Worm (Caenorhabditis elegans) whole organism, L4 larva: ENCODE results near the gene ZK892.4.
A peak's percentile ranks its signal among the peaks of the same experiment; 100 is the strongest.

ENCODE experiments used
- D1046.2 ChIP-seq: fragments of 200-800 bp; sonication (Bioruptor generic); IDR thresholded peaks from 2 replicates; pipeline ENCODE4 v1.3.6; 2022; ENCODE audit warnings: missing genetic modification characterization, missing compliant biosample characterization
- F26F4.8 ChIP-seq: fragments of 200-800 bp; sonication (Bioruptor generic); conservative IDR thresholded peaks from 2 replicates; pipeline ENCODE4 v1.3.6; 2022; ENCODE audit warnings: missing genetic modification characterization, missing compliant biosample characterization
- F44E2.7 ChIP-seq: fragments of 200-800 bp; sonication (Bioruptor generic); IDR thresholded peaks from 2 replicates; pipeline ENCODE4 v2.1.2; 2022; ENCODE audit warnings: missing genetic modification characterization, missing compliant biosample characterization
- F49E8.2 ChIP-seq: sonication (generic microtip); optimal IDR thresholded peaks from 2 replicates; lab custom pipeline; 2016; ENCODE audit warnings: missing compliant biosample characterization, mild to moderate bottlenecking, missing genetic modification characterization, borderline replicate concordance
- T20F7.1 ChIP-seq: fragments of 200-800 bp; sonication (Bioruptor generic); optimal IDR thresholded peaks from 2 replicates; lab custom pipeline; 2018; ENCODE audit warnings: mild to moderate bottlenecking, missing genetic modification characterization, missing compliant biosample characterization
- Y105C5A.15 ChIP-seq: fragments of 200-800 bp; sonication (Bioruptor generic); IDR thresholded peaks from 2 replicates; pipeline ENCODE4 v1.3.6; 2022; ENCODE audit warnings: missing genetic modification characterization, missing compliant biosample characterization
- Y48G9A.11 ChIP-seq: fragments of 200-800 bp; sonication (Bioruptor generic); IDR thresholded peaks from 2 replicates; pipeline ENCODE4 v1.3.6; 2022; ENCODE audit warnings: missing genetic modification reagents, missing genetic modification characterization, missing compliant biosample characterization
- Y5F2A.4 ChIP-seq: fragments of 200-800 bp; sonication (Bioruptor generic); optimal IDR thresholded peaks from 2 replicates; lab custom pipeline; 2018; ENCODE audit warnings: mild to moderate bottlenecking, missing genetic modification characterization, missing compliant biosample characterization
- Y75B8A.6 ChIP-seq: fragments of 200-800 bp; sonication (Bioruptor generic); IDR thresholded peaks from 2 replicates; pipeline ENCODE4 v1.3.6; 2022; ENCODE audit warnings: missing genetic modification reagents, missing genetic modification characterization, missing compliant biosample characterization
- ZK546.5 ChIP-seq, 2 experiments: sonication (generic microtip); optimal IDR thresholded peaks; 2 replicates each; lab custom pipeline; 2017; ENCODE audit warnings: missing biosample characterization in 2 of 2, missing genetic modification characterization in 2 of 2
- aha-1 ChIP-seq: fragments of 150-350 bp; peaks from one replicate; lab custom pipeline; 2014; ENCODE audit warnings: missing biosample characterization, missing genetic modification characterization
- ama-1 ChIP-seq: fragments of 150-350 bp; optimal IDR thresholded peaks from 2 replicates; lab custom pipeline; 2014; ENCODE audit warnings: inconsistent platforms, mixed read lengths
- ceh-32 ChIP-seq: sonication (generic microtip); optimal IDR thresholded peaks from 2 replicates; lab custom pipeline; 2016; ENCODE audit warnings: mild to moderate bottlenecking, missing genetic modification characterization, missing compliant biosample characterization; ENCODE audit not compliant: poor library complexity
- ceh-62 ChIP-seq: sonication (generic microtip); optimal IDR thresholded peaks from 2 replicates; lab custom pipeline; 2017; ENCODE audit warnings: missing biosample characterization, missing genetic modification characterization
- ceh-82 ChIP-seq: sonication (generic microtip); optimal IDR thresholded peaks from 2 replicates; lab custom pipeline; 2017; ENCODE audit warnings: missing biosample characterization, missing genetic modification characterization
- cey-2 ChIP-seq: sonication (generic microtip); optimal IDR thresholded peaks from 3 replicates; lab custom pipeline; 2017; ENCODE audit warnings: missing genetic modification characterization, mild to moderate bottlenecking, missing compliant biosample characterization, antibody characterized with exemption, borderline replicate concordance; ENCODE audit not compliant: insufficient read depth
- daf-16 ChIP-seq, 3 experiments: sonication (generic microtip); optimal IDR thresholded peaks; 2 replicates each; lab custom pipeline; 2016 to 2017; ENCODE audit warnings: missing genetic modification characterization in 3 of 3, missing genetic modification reagents in 3 of 3, mild to moderate bottlenecking in 2 of 3, missing compliant biosample characterization in 2 of 3, missing biosample characterization in 1 of 3, moderate library complexity in 1 of 3
- dmd-9 ChIP-seq: fragments of 200-800 bp; sonication (Bioruptor generic); IDR thresholded peaks from 2 replicates; pipeline ENCODE4 v1.3.6; 2022; ENCODE audit warnings: missing genetic modification reagents, missing genetic modification characterization, missing compliant biosample characterization
- egl-27 ChIP-seq: sonication (generic microtip); optimal IDR thresholded peaks from 3 replicates; lab custom pipeline; 2017; ENCODE audit warnings: missing biosample characterization, missing genetic modification reagents, missing genetic modification characterization
- fkh-10 ChIP-seq: fragments of 150-350 bp; optimal IDR thresholded peaks from 2 replicates; lab custom pipeline; 2014; ENCODE audit warnings: missing biosample characterization, missing genetic modification reagents, missing genetic modification characterization
- gei-8 ChIP-seq: fragments of 200-800 bp; sonication (Bioruptor generic); optimal IDR thresholded peaks from 2 replicates; lab custom pipeline; 2018; ENCODE audit warnings: mild to moderate bottlenecking, missing genetic modification characterization, missing compliant biosample characterization
- hif-1 ChIP-seq, 2 experiments: sonication (generic microtip); optimal IDR thresholded peaks; 2 replicates each; lab custom pipeline; 2016 to 2017; ENCODE audit warnings: missing compliant biosample characterization in 2 of 2, missing genetic modification characterization in 2 of 2, missing genetic modification reagents in 2 of 2, missing genotype in 2 of 2, mild to moderate bottlenecking in 1 of 2
- hlh-11 ChIP-seq: fragments of 200-800 bp; sonication (Bioruptor generic); optimal IDR thresholded peaks from 2 replicates; lab custom pipeline; 2018; ENCODE audit warnings: mild to moderate bottlenecking, missing genetic modification characterization, missing compliant biosample characterization
- hlh-30 ChIP-seq: sonication (generic microtip); optimal IDR thresholded peaks from 2 replicates; lab custom pipeline; 2017; ENCODE audit warnings: antibody characterized with exemption, mild to moderate bottlenecking, missing genetic modification characterization, missing compliant biosample characterization; ENCODE audit not compliant: insufficient read depth
- jun-1 ChIP-seq: fragments of 150-350 bp; optimal IDR thresholded peaks from 2 replicates; lab custom pipeline; 2014; ENCODE audit warnings: missing biosample characterization, missing genetic modification reagents, missing genetic modification characterization
- lim-7 ChIP-seq: fragments of 200-800 bp; sonication (Bioruptor generic); IDR thresholded peaks from 2 replicates; pipeline ENCODE4 v1.3.6; 2022; ENCODE audit warnings: missing genetic modification characterization, missing compliant biosample characterization
- lin-29 ChIP-seq: fragments of 200-800 bp; sonication (Bioruptor generic); IDR thresholded peaks from 2 replicates; pipeline ENCODE4 v1.3.6; 2022; ENCODE audit warnings: missing genetic modification reagents, missing genetic modification characterization, missing compliant biosample characterization
- lin-38 ChIP-seq: fragments of 200-800 bp; sonication (Bioruptor generic); IDR thresholded peaks from 2 replicates; pipeline ENCODE4 v1.3.6; 2022; ENCODE audit warnings: missing genetic modification reagents, missing genetic modification characterization, missing compliant biosample characterization
- lin-39 ChIP-seq: fragments of 150-350 bp; optimal IDR thresholded peaks from 2 replicates; lab custom pipeline; 2014; ENCODE audit warnings: missing biosample characterization, missing genetic modification reagents, missing genetic modification characterization
- madf-5 ChIP-seq, 2 experiments: fragments of 200-800 bp; sonication (Bioruptor generic); IDR thresholded peaks; 2 replicates each; pipeline ENCODE4 v1.3.6; 2022; ENCODE audit warnings: missing compliant biosample characterization in 2 of 2, missing genetic modification characterization in 2 of 2
- mdl-1 ChIP-seq, 2 experiments: fragments of 150-350 bp in 1 of 2; sonication (generic microtip) in 1 of 2; optimal IDR thresholded peaks; 2 replicates each; lab custom pipeline; 2014 to 2017; ENCODE audit warnings: missing biosample characterization in 2 of 2, missing genetic modification characterization in 2 of 2
- mdt-29 ChIP-seq: fragments of 200-800 bp; sonication (Bioruptor generic); IDR thresholded peaks from 2 replicates; pipeline ENCODE4 v1.3.6; 2022; ENCODE audit warnings: missing genetic modification reagents, missing genetic modification characterization, missing compliant biosample characterization
- mep-1 ChIP-seq: fragments of 150-350 bp; sonication (generic microtip); optimal IDR thresholded peaks from 3 replicates; lab custom pipeline; 2014; ENCODE audit warnings: missing biosample characterization, missing genetic modification characterization
- mxl-3 ChIP-seq: fragments of 200-800 bp; sonication (Bioruptor generic); optimal IDR thresholded peaks from 2 replicates; lab custom pipeline; 2018; ENCODE audit warnings: mild to moderate bottlenecking, missing genetic modification characterization, missing compliant biosample characterization
- nhr-11 ChIP-seq: fragments of 150-350 bp; optimal IDR thresholded peaks from 2 replicates; lab custom pipeline; 2014; ENCODE audit warnings: missing biosample characterization, missing genetic modification characterization
- nhr-41 ChIP-seq: fragments of 200-800 bp; sonication (Bioruptor generic); IDR thresholded peaks from 2 replicates; pipeline ENCODE4 v1.3.6; 2022; ENCODE audit warnings: missing genetic modification reagents, missing genetic modification characterization, missing compliant biosample characterization
- nhr-42 ChIP-seq: fragments of 200-800 bp; sonication (Bioruptor generic); IDR thresholded peaks from 2 replicates; pipeline ENCODE4 v1.3.6; 2022; ENCODE audit warnings: missing genetic modification characterization, missing compliant biosample characterization
- nhr-76 ChIP-seq: fragments of 150-350 bp; optimal IDR thresholded peaks from 2 replicates; lab custom pipeline; 2014; ENCODE audit warnings: missing biosample characterization, missing genetic modification characterization
- pha-4 ChIP-seq, 2 experiments: fragments of 150-350 bp in 1 of 2; fragments of 200-800 bp in 1 of 2; sonication (Bioruptor generic) in 1 of 2; IDR thresholded peaks in 1 of 2; optimal IDR thresholded peaks in 1 of 2; 2 replicates each; pipeline versions ENCODE4 v1.3.6 to Lab custom; 2014 to 2022; ENCODE audit warnings: missing genetic modification characterization in 2 of 2, missing genetic modification reagents in 2 of 2, missing biosample characterization in 1 of 2, missing compliant biosample characterization in 1 of 2
- rbr-2 ChIP-seq: sonication (generic microtip); optimal IDR thresholded peaks from 2 replicates; lab custom pipeline; 2016; ENCODE audit warnings: missing genotype, missing genetic modification characterization, missing compliant biosample characterization
- sdz-12 ChIP-seq: fragments of 200-800 bp; sonication (Bioruptor generic); optimal IDR thresholded peaks from 2 replicates; lab custom pipeline; 2018; ENCODE audit warnings: mild to moderate bottlenecking, missing genetic modification characterization, missing compliant biosample characterization
- set-16 ChIP-seq: fragments of 200-800 bp; sonication (Bioruptor generic); IDR thresholded peaks from 2 replicates; pipeline ENCODE4 v1.3.6; 2022; ENCODE audit warnings: missing genetic modification reagents, missing genetic modification characterization, missing compliant biosample characterization
- snpc-4 ChIP-seq: fragments of 150-350 bp; optimal IDR thresholded peaks from 2 replicates; lab custom pipeline; 2014; ENCODE audit warnings: missing biosample characterization, missing genetic modification characterization
- tag-97 ChIP-seq: fragments of 200-800 bp; sonication (Bioruptor generic); IDR thresholded peaks from 2 replicates; pipeline ENCODE4 v1.3.6; 2022; ENCODE audit warnings: missing genetic modification characterization, missing compliant biosample characterization
- tra-1 ChIP-seq: fragments of 200-800 bp; sonication (Bioruptor generic); IDR thresholded peaks from 2 replicates; pipeline ENCODE4 v1.3.6; 2022; ENCODE audit warnings: missing genetic modification reagents, missing genetic modification characterization, missing compliant biosample characterization
- unc-130 ChIP-seq: sonication (generic microtip); optimal IDR thresholded peaks from 2 replicates; lab custom pipeline; 2016; ENCODE audit warnings: missing genetic modification reagents, missing genetic modification characterization, missing compliant biosample characterization
- unc-39 ChIP-seq: sonication (generic microtip); optimal IDR thresholded peaks from 2 replicates; lab custom pipeline; 2017; ENCODE audit warnings: missing biosample characterization, missing genetic modification characterization
- zfp-2 ChIP-seq: sonication (generic microtip); optimal IDR thresholded peaks from 2 replicates; lab custom pipeline; 2016; ENCODE audit warnings: mild to moderate bottlenecking, missing genetic modification characterization, missing compliant biosample characterization
- zfp-3 ChIP-seq: fragments of 200-800 bp; sonication (Bioruptor generic); conservative IDR thresholded peaks from 2 replicates; pipeline ENCODE4 v1.3.6; 2022; ENCODE audit warnings: missing genetic modification reagents, missing genetic modification characterization, missing compliant biosample characterization
- zip-2 ChIP-seq: fragments of 150-350 bp; optimal IDR thresholded peaks from 2 replicates; lab custom pipeline; 2014; ENCODE audit warnings: missing biosample characterization, missing genetic modification characterization
- ztf-7 ChIP-seq: fragments of 150-350 bp; optimal IDR thresholded peaks from 2 replicates; lab custom pipeline; 2014; ENCODE audit warnings: missing biosample characterization, missing genetic modification characterization

The ZK892.4 gene

DNA sequence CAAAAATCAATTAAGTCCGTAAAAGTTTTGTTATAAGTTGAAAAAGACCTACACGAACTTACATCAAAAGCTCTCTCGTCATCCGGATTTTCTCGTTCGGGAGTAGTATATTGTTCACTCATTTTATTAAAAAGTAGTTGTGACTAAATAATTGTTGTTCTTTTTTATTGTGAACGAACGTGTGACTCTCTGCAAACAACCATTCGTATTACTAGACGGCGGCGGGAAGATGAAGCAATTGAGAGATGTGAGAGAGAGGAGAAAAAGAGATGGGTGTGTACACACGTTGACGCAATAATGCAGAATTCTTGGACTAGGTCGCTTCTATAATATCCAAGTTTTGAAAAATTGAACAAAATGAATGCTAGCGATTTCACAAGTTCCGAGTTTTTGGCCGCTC is 38.6 kb downstream of the ZK892.4 start, which contains the start of the genes F52H3.11 and bath-38 (continued):
- TF ChIP-seq ceh-62 (no peak), dmd-9 (GFP tag; lab: Robert Waterston, UW) (no peak), hlh-11 (tag; lab: Kevin White, UChicago) (no peak), unc-39 (no peak), madf-5 (GFP tag; IDR thresholded peaks at IDR 0.05; lab: Robert Waterston, UW) (no peak), fkh-10 (no peak), ama-1 (lab: Kevin White, UChicago) (no peak), T20F7.1 (peak; percentile 19), set-16 (GFP tag; lab: Robert Waterston, UW) (no peak), egl-27 (tag; lab: Kevin White, UChicago) (no peak), pha-4 (GFP tag; IDR thresholded peaks at IDR 0.05; lab: Robert Waterston, UW) (no peak), pha-4 (tag; optimal IDR thresholded peaks at IDR 0.05; lab: Kevin White, UChicago) (peak; percentile 68), ZK546.5 (tag; optimal IDR thresholded peaks at IDR 0.05; lab: Kevin White, UChicago) (no peak), lin-29 (GFP tag; lab: Robert Waterston, UW) (no peak), lim-7 (GFP tag; lab: Robert Waterston, UW) (no peak), ceh-82 (tag; lab: Kevin White, UChicago) (no peak), Y5F2A.4 (GFP tag; lab: Kevin White, UChicago) (no peak), D1046.2 (no peak), ztf-7 (peak; percentile 13), F49E8.2 (tag; lab: Kevin White, UChicago) (no peak), jun-1 (tag; lab: Kevin White, UChicago) (no peak), tag-97 (no peak), ceh-32 (tag; lab: Kevin White, UChicago) (no peak), gei-8 (no peak), hlh-30 (tag; lab: Kevin White, UChicago) (peak; percentile 72), zfp-3 (no peak), daf-16 (GFP tag; optimal IDR thresholded peaks at IDR 0.05; lab: Kevin White, UChicago) (no peak), daf-16 (tag; optimal IDR thresholded peaks at IDR 0.05; lab: Kevin White, UChicago) (no peak), zip-2 (tag; lab: Kevin White, UChicago) (no peak), aha-1 (peak; percentile 91), rbr-2 (tag; lab: Kevin White, UChicago) (peak; percentile 14), cey-2 (tag; lab: Kevin White, UChicago) (no peak), lin-38 (no peak), tra-1 (no peak), mxl-3 (GFP tag; lab: Kevin White, UChicago) (no peak), Y48G9A.11 (no peak), snpc-4 (no peak), nhr-76 (tag; lab: Kevin White, UChicago) (no peak), Y75B8A.6 (no peak), F26F4.8 (no peak), hif-1 (tag; optimal IDR thresholded peaks at IDR 0.05; lab: Kevin White, UChicago) (peak in 1 of 2 experiments; percentile 33), mdl-1 (tag; optimal IDR thresholded peaks at IDR 0.05; lab: Kevin White, UChicago) (peak in 1 of 2 experiments; percentile 5), nhr-11 (tag; lab: Kevin White, UChicago) (peak; percentile 25), unc-130 (no peak), sdz-12 (GFP tag; lab: Kevin White, UChicago) (no peak), nhr-41 (GFP tag; lab: Robert Waterston, UW) (no peak), nhr-42 (GFP tag; lab: Robert Waterston, UW) (no peak), mep-1 (no peak), F44E2.7 (no peak), zfp-2 (tag; lab: Kevin White, UChicago) (no peak), mdt-29 (GFP tag; lab: Robert Waterston, UW) (no peak), lin-39 (no peak), Y105C5A.15 (no peak)
